Fruit fly (Drosophila melanogaster) whole organism, pupa: ENCODE results near the gene ATPsynC.

ENCODE experiments used
- CG10348 ChIP-seq: fragments of 200-800 bp; sonication (Bioruptor generic); IDR thresholded peaks from 2 replicates; pipeline ENCODE4 v1.3.6; 2022; ENCODE audit warnings: missing biosample characterization, missing genetic modification characterization
- Ets98B ChIP-seq: fragments of 200-800 bp; sonication (Bioruptor generic); IDR thresholded peaks from 2 replicates; pipeline ENCODE4 v1.3.6; 2022; ENCODE audit warnings: missing biosample characterization, missing genetic modification characterization
- Snoo ChIP-seq: fragments of 200-800 bp; sonication (Bioruptor generic); optimal IDR thresholded peaks from 3 replicates; lab custom pipeline; 2017; ENCODE audit warnings: missing biosample characterization, mild to moderate bottlenecking, missing genetic modification characterization, inconsistent platforms

- TF ChIP-seq Ets98B (no peak), Snoo (tag; lab: Kevin White, UChicago) (peak; percentile 60), CG10348 (GFP tag; lab: Robert Waterston, UW) (no peak)
Measured at dm6 chr3R:31221337-31222047, 2.1 kb upstream of the ATPsynC start.
